Worm (Caenorhabditis elegans): ENCODE data around the gene fipr-7.

Gene fipr-7

DNA sequence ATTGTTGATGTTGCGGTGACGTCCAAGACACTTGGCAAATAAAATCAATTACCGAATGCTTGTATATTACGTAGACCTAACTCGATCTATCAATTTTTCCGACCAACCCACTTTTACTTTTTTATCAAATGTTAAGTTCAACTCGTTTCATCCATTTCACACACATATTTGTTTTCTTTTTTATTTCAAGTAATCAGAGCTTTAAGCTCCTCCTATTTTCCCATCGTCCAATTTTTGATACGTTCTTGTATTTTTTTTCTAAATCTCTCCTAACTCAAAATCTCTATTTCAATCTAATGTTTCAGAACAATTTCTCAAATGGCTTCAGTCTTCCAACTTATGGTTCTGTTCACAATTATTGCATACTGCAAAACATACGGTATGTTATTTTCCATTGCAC, 31.2 kb upstream of the fipr-7 start, which contains the start of gene ZK856.6:
ZK856.6 (plus strand) TSS at position 301 of the 400 bp plus-strand sequence.
- no peak for TF ChIP-seq unc-42 (tag; optimal IDR thresholded peaks at IDR 0.05)
- no peak for TF ChIP-seq dmd-4 (tag; optimal IDR thresholded peaks at IDR 0.05; ENCODE audit: borderline replicate concordance)
- TF ChIP-seq ceh-19 (GFP tag; optimal IDR thresholded peaks at IDR 0.05): no peak

DNA sequence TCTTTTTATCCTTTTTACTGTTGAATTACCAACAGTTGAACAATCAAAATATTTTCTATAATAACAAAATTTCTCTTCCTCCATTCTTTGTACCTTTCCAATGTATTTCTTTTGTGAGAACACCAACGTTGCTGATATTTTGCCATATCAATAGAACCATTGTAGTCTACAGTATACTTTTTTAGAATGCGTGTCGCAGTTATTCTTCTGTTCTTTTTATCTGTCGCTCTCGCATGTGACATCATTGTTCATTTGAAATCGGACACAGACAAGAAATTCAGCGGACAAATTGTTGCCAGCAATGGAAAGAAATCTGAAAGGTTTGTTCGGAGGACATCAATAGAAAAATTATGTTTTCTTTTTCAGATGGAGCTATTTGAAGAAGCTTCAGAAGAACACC, 27.7 kb upstream of the fipr-7 start, which contains the start of gene ZK856.7:
ZK856.7 (plus strand) TSS at position 186 of the 400 bp plus-strand sequence.
- TF ChIP-seq npax-4 (tag; optimal IDR thresholded peaks at IDR 0.05) (no peak), pax-1 (tag; optimal IDR thresholded peaks at IDR 0.05) (no peak), ceh-14 (tag; optimal IDR thresholded peaks at IDR 0.05) (no peak), ref-2 (tag; optimal IDR thresholded peaks at IDR 0.05) (no peak), dmd-4 (tag; optimal IDR thresholded peaks at IDR 0.05; ENCODE audit: borderline replicate concordance) (no peak), rnt-1 (tag; optimal IDR thresholded peaks at IDR 0.05) (no peak), ceh-18 (tag; optimal IDR thresholded peaks at IDR 0.05) (no peak), dve-1 (tag; optimal IDR thresholded peaks at IDR 0.05) (no peak), mec-3 (tag; optimal IDR thresholded peaks at IDR 0.05; ENCODE audit: borderline replicate concordance) (no peak), ceh-34 (tag; optimal IDR thresholded peaks at IDR 0.05) (no peak), ets-4 (tag; optimal IDR thresholded peaks at IDR 0.05) (no peak), lim-6 (tag; optimal IDR thresholded peaks at IDR 0.05) (no peak), ahr-1 (tag; optimal IDR thresholded peaks at IDR 0.05) (no peak), fkh-10 (GFP tag; optimal IDR thresholded peaks at IDR 0.05) (no peak), pha-4 (tag; optimal IDR thresholded peaks at IDR 0.05) (no peak), fax-1 (tag; optimal IDR thresholded peaks at IDR 0.05) (no peak)

ce11 chrV:10202340-10202739, 27.3 kb upstream of the fipr-7 start:
- TF ChIP-seq T23F11.4 (GFP tag; optimal IDR thresholded peaks at IDR 0.05) (no peak), ceh-14 (tag; optimal IDR thresholded peaks at IDR 0.05) (no peak), hlh-6 (tag; optimal IDR thresholded peaks at IDR 0.05) (no peak), hlh-8 (tag; optimal IDR thresholded peaks at IDR 0.05) (no peak), ceh-34 (tag; optimal IDR thresholded peaks at IDR 0.05) (no peak), rnt-1 (tag; optimal IDR thresholded peaks at IDR 0.05) (no peak), madf-2 (tag; optimal IDR thresholded peaks at IDR 0.05) (no peak), ceh-31 (tag; optimal IDR thresholded peaks at IDR 0.05) (no peak), eyg-1 (tag; optimal IDR thresholded peaks at IDR 0.05) (no peak)

DNA sequence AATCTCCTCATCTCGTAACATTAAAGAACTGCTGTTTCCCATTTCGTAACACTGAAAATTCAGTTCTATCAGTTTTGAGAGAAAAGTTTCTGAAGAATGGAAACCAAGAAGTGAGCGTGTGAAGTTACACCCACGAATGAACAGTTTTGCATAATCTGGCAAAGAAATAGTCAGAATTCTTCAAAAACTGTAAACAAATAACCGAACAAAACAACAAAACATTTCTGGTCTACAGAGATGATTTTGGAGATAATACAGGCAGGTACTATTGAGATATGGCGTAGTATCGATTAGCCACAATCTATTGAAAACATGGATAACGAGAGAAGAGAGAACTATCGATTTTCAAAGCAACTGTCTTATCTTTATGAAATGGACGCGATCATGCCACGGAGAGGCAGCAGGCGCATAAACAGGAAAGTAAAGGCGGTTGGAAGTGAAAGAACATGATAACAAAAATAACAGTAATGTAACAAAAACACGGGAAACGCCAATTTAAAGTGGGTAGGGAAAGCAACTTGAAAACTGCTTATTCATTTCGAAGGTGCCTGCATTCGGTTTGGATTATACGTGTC, 26.1 kb upstream of the fipr-7 start, which contains the start of gene chpf-1:
chpf-1 (minus strand) TSS at position 51 of the 575 bp plus-strand sequence.
- TF ChIP-seq fkh-10 (GFP tag; optimal IDR thresholded peaks at IDR 0.05) (no peak), elt-2 (tag; optimal IDR thresholded peaks at IDR 0.05) (peak; percentile 41)

ce11 chrV:10204863-10205338, 24.7 kb upstream of the fipr-7 start, which contains the start of the genes ZK856.19 and ZK856.11:
Gene ZK856.19, minus strand, starts transcription at chrV:10204913.
Gene ZK856.11, minus strand, starts transcription at chrV:10204938.
- peak; percentile 20 for TF ChIP-seq unc-42 (tag; optimal IDR thresholded peaks at IDR 0.05)
- no peak for TF ChIP-seq unc-86 (tag; optimal IDR thresholded peaks at IDR 0.05)
- peak; percentile 21 for TF ChIP-seq nfya-1 (tag; optimal IDR thresholded peaks at IDR 0.05)

DNA sequence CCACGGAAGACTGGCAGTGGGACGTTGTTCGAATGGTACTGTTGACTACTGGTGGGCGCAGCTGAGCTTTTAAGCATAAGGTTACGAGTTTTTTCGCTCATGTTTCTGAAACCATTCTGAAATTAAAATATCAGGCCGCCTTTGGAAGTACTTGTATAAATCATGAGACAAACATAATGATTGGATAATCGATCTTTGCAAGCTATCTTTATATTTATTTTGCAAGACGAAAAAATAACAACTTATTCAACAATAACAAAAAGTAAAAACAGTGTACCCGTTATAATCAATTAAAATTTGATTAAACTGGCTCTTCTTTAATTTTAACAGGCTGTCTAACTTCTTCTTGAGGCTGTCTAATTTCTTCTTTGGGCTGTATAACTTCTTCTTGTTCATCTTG, 24.1 kb upstream of the fipr-7 start, which contains the start of gene ZK856.16:
ZK856.16 (minus strand) TSS at position 101 of the 400 bp plus-strand sequence.
- TF ChIP-seq mec-3 (tag; optimal IDR thresholded peaks at IDR 0.05; ENCODE audit: borderline replicate concordance): no peak
- TF ChIP-seq pha-2 (tag; optimal IDR thresholded peaks at IDR 0.05): no peak
- TF ChIP-seq ceh-24 (tag; optimal IDR thresholded peaks at IDR 0.05): no peak
- TF ChIP-seq tbx-7 (tag; optimal IDR thresholded peaks at IDR 0.05): no peak
- no peak for TF ChIP-seq pros-1 (tag; optimal IDR thresholded peaks at IDR 0.05)
- TF ChIP-seq unc-3 (GFP tag; conservative IDR thresholded peaks at IDR 0.05): no peak
- no peak for TF ChIP-seq unc-3 (tag; optimal IDR thresholded peaks at IDR 0.05)
- TF ChIP-seq unc-55 (GFP tag; optimal IDR thresholded peaks at IDR 0.05): no peak

All from whole organism, late embryonic.